Worm (Caenorhabditis elegans): Measurements from ENCODE around the gene C27D8.2.
"Not testable (repeated sequence)": the region's sequence is repeated elsewhere in the genome, so short reads cannot be mapped to it uniquely, and the experiment has no call there.

- not testable (repeated sequence) for TF ChIP-seq med-1 (GFP tag; optimal IDR thresholded peaks at IDR 0.05; ENCODE audit: insufficient read depth); cog-1 (tag; optimal IDR thresholded peaks at IDR 0.05)
- TF ChIP-seq T22C8.4 (GFP tag; IDR thresholded peaks at IDR 0.05), result 0 out of 2 replicates have a peak, but pooled peaks have one; percentile 25
Measured at ce11 chrIV:12731503-12731902, 20.5 kb downstream of the C27D8.2 start.

Measured in whole organism, midembryonic.